Worm (Caenorhabditis elegans) whole organism, early embryonic: ENCODE data around the gene F13E9.16.

Experiments
- B0310.2 ChIP-seq: sonication (generic microtip); optimal IDR thresholded peaks from 2 replicates; lab custom pipeline; 2016; ENCODE audit warnings: mild to moderate bottlenecking, missing genetic modification characterization, missing compliant biosample characterization
- F13C5.2 ChIP-seq: sonication (generic microtip); optimal IDR thresholded peaks from 2 replicates; lab custom pipeline; 2017; ENCODE audit warnings: mild to moderate bottlenecking, missing genetic modification characterization, inconsistent platforms, missing compliant biosample characterization
- aly-1 ChIP-seq: sonication (generic microtip); optimal IDR thresholded peaks from 2 replicates; lab custom pipeline; 2016; ENCODE audit warnings: missing genetic modification characterization, missing compliant biosample characterization
- ama-1 ChIP-seq: fragments of 150-350 bp; optimal IDR thresholded peaks from 2 replicates; lab custom pipeline; 2014
- ceh-13 ChIP-seq: fragments of 200-800 bp; sonication (Bioruptor generic); optimal IDR thresholded peaks from 2 replicates; lab custom pipeline; 2018; ENCODE audit warnings: mild to moderate bottlenecking, missing genetic modification characterization, missing compliant biosample characterization
- ceh-36 ChIP-seq: sonication (generic microtip); optimal IDR thresholded peaks from 2 replicates; lab custom pipeline; 2016; ENCODE audit warnings: missing genetic modification characterization, inconsistent platforms, missing compliant biosample characterization
- ets-7 ChIP-seq: sonication (generic microtip); optimal IDR thresholded peaks from 2 replicates; lab custom pipeline; 2016; ENCODE audit warnings: missing genotype, missing genetic modification characterization, missing compliant biosample characterization
- flt-1 ChIP-seq: fragments of 200-800 bp; sonication (Bioruptor generic); IDR thresholded peaks from 2 replicates; pipeline ENCODE4 v1.3.6; 2022; ENCODE audit warnings: missing genetic modification characterization, missing compliant biosample characterization
- hmbx-1 ChIP-seq: sonication (generic microtip); optimal IDR thresholded peaks from 2 replicates; lab custom pipeline; 2016; ENCODE audit warnings: mild to moderate bottlenecking, missing genetic modification characterization, missing compliant biosample characterization
- hmg-4 ChIP-seq: fragments of 200-800 bp; sonication (Bioruptor generic); optimal IDR thresholded peaks from 2 replicates; lab custom pipeline; 2018; ENCODE audit warnings: mild to moderate bottlenecking, missing genetic modification characterization, missing compliant biosample characterization
- hnd-1 ChIP-seq: sonication (generic microtip); optimal IDR thresholded peaks from 2 replicates; lab custom pipeline; 2016; ENCODE audit warnings: missing genetic modification characterization, missing compliant biosample characterization
- pes-1 ChIP-seq: fragments of 200-800 bp; sonication (Bioruptor generic); IDR thresholded peaks from 2 replicates; pipeline ENCODE4 v1.3.6; 2022; ENCODE audit warnings: missing genetic modification reagents, missing genetic modification characterization, missing compliant biosample characterization
- scrt-1 ChIP-seq: fragments of 200-800 bp; sonication (Bioruptor generic); IDR thresholded peaks from 2 replicates; pipeline ENCODE4 v1.3.6; 2022; ENCODE audit warnings: missing genetic modification characterization, missing compliant biosample characterization
- sea-1 ChIP-seq: fragments of 200-800 bp; sonication (Bioruptor generic); conservative IDR thresholded peaks from 2 replicates; pipeline ENCODE4 v1.3.6; 2022; ENCODE audit warnings: missing genetic modification characterization, missing compliant biosample characterization
- tbx-11 ChIP-seq: fragments of 200-800 bp; sonication (Bioruptor generic); IDR thresholded peaks from 2 replicates; pipeline ENCODE4 v1.3.6; 2022; ENCODE audit warnings: missing genetic modification characterization, missing compliant biosample characterization
- tbx-37 ChIP-seq: fragments of 200-800 bp; sonication (Bioruptor generic); conservative IDR thresholded peaks from 2 replicates; pipeline ENCODE4 v1.3.6; 2022; ENCODE audit warnings: missing genetic modification reagents, missing genetic modification characterization, missing compliant biosample characterization
- tra-4 ChIP-seq: sonication (generic microtip); optimal IDR thresholded peaks from 2 replicates; lab custom pipeline; 2017; ENCODE audit warnings: missing genetic modification characterization, missing compliant biosample characterization

The F13E9.16 gene

ce11 chrIV:10902476-10902875 lies 15.3 kb upstream of the F13E9.16 start:
- TF ChIP-seq ets-7 (tag; lab: Kevin White, UChicago) (no peak), tbx-37 (GFP tag; lab: Robert Waterston, UW) (no peak), ceh-13 (GFP tag; lab: Kevin White, UChicago) (no peak), pes-1 (no peak), hmg-4 (GFP tag; lab: Kevin White, UChicago) (no peak), sea-1 (GFP tag; lab: Robert Waterston, UW) (no peak), ceh-36 (tag; lab: Kevin White, UChicago) (no peak), B0310.2 (tag; lab: Kevin White, UChicago) (no peak), scrt-1 (no peak), hmbx-1 (tag; lab: Kevin White, UChicago) (no peak), F13C5.2 (no peak), ama-1 (lab: Kevin White, UChicago) (no peak)

- TF ChIP-seq sea-1 (GFP tag; lab: Robert Waterston, UW) = no peak
- TF ChIP-seq flt-1 (GFP tag; lab: Robert Waterston, UW) = no peak
Measured at ce11 chrIV:10900083-10900482, 12.9 kb upstream of the F13E9.16 start, which contains the start of gene srlf-30. srlf-30 (plus strand) TSS chrIV:10900383.

- no peak for TF ChIP-seq tbx-37 (GFP tag; lab: Robert Waterston, UW)
- TF ChIP-seq aly-1 = no peak
- TF ChIP-seq hmbx-1 (tag; lab: Kevin White, UChicago) = no peak
- TF ChIP-seq hnd-1 (tag; lab: Kevin White, UChicago) = no peak
- TF ChIP-seq F13C5.2 = no peak
- TF ChIP-seq tbx-11 (GFP tag; lab: Robert Waterston, UW) = no peak
- TF ChIP-seq pes-1 = no peak
- no peak for TF ChIP-seq ceh-13 (GFP tag; lab: Kevin White, UChicago)
- no peak for TF ChIP-seq scrt-1
- no peak for TF ChIP-seq sea-1 (GFP tag; lab: Robert Waterston, UW)
- TF ChIP-seq hmg-4 (GFP tag; lab: Kevin White, UChicago) = no peak
- TF ChIP-seq flt-1 (GFP tag; lab: Robert Waterston, UW) = no peak
- TF ChIP-seq ama-1 (lab: Kevin White, UChicago) = no peak
- TF ChIP-seq B0310.2 (tag; lab: Kevin White, UChicago) = no peak
- TF ChIP-seq ceh-36 (tag; lab: Kevin White, UChicago) = no peak
Measured at ce11 chrIV:10899091-10899490, 11.9 kb upstream of the F13E9.16 start, which contains the start of the genes F13E9.9 and F13E9.19. F13E9.9 (minus strand) TSS chrIV:10899191. F13E9.19 (plus strand) TSS chrIV:10899406.

ce11 chrIV:10898160-10898559 lies 11.0 kb upstream of the F13E9.16 start:
- TF ChIP-seq flt-1 (GFP tag; lab: Robert Waterston, UW) (no peak), ama-1 (lab: Kevin White, UChicago) (no peak), aly-1 (no peak), hmg-4 (GFP tag; lab: Kevin White, UChicago) (no peak), tra-4 (tag; lab: Kevin White, UChicago) (no peak), hmbx-1 (tag; lab: Kevin White, UChicago) (no peak), F13C5.2 (no peak), hnd-1 (tag; lab: Kevin White, UChicago) (no peak), ceh-13 (GFP tag; lab: Kevin White, UChicago) (no peak), ets-7 (tag; lab: Kevin White, UChicago) (no peak), B0310.2 (tag; lab: Kevin White, UChicago) (no peak), scrt-1 (no peak), tbx-11 (GFP tag; lab: Robert Waterston, UW) (no peak), pes-1 (no peak), ceh-36 (tag; lab: Kevin White, UChicago) (no peak), sea-1 (GFP tag; lab: Robert Waterston, UW) (no peak), tbx-37 (GFP tag; lab: Robert Waterston, UW) (no peak)

- TF ChIP-seq tra-4 (tag; lab: Kevin White, UChicago) = no peak
- TF ChIP-seq hmg-4 (GFP tag; lab: Kevin White, UChicago) = no peak
- no peak for TF ChIP-seq ceh-36 (tag; lab: Kevin White, UChicago)
- TF ChIP-seq ceh-13 (GFP tag; lab: Kevin White, UChicago) = no peak
- no peak for TF ChIP-seq ets-7 (tag; lab: Kevin White, UChicago)
- TF ChIP-seq hmbx-1 (tag; lab: Kevin White, UChicago) = no peak
- TF ChIP-seq sea-1 (GFP tag; lab: Robert Waterston, UW) = no peak
- TF ChIP-seq hnd-1 (tag; lab: Kevin White, UChicago) = no peak
- no peak for TF ChIP-seq F13C5.2
Measured at ce11 chrIV:10896512-10896911, 9.3 kb upstream of the F13E9.16 start, which contains the start of gene srlf-13. srlf-13 (minus strand) TSS chrIV:10896612.

ce11 chrIV:10894255-10894654 lies 7.1 kb upstream of the F13E9.16 start, which contains the start of gene srlf-14:
srlf-14 (minus strand) TSS chrIV:10894355.
- no peak for TF ChIP-seq F13C5.2
- no peak for TF ChIP-seq hnd-1 (tag; lab: Kevin White, UChicago)
- TF ChIP-seq ceh-13 (GFP tag; lab: Kevin White, UChicago) = no peak
- TF ChIP-seq ets-7 (tag; lab: Kevin White, UChicago) = no peak
- TF ChIP-seq pes-1 = no peak
- TF ChIP-seq B0310.2 (tag; lab: Kevin White, UChicago) = no peak
- TF ChIP-seq tra-4 (tag; lab: Kevin White, UChicago) = no peak
- no peak for TF ChIP-seq aly-1
- no peak for TF ChIP-seq sea-1 (GFP tag; lab: Robert Waterston, UW)
- TF ChIP-seq flt-1 (GFP tag; lab: Robert Waterston, UW) = no peak
- no peak for TF ChIP-seq tbx-37 (GFP tag; lab: Robert Waterston, UW)
- TF ChIP-seq scrt-1 = no peak
- TF ChIP-seq ama-1 (lab: Kevin White, UChicago) = no peak
- no peak for TF ChIP-seq tbx-11 (GFP tag; lab: Robert Waterston, UW)
- no peak for TF ChIP-seq ceh-36 (tag; lab: Kevin White, UChicago)
- TF ChIP-seq hmg-4 (GFP tag; lab: Kevin White, UChicago) = no peak

- TF ChIP-seq ceh-13 (GFP tag; lab: Kevin White, UChicago) (no peak), ets-7 (tag; lab: Kevin White, UChicago) (no peak), aly-1 (no peak), F13C5.2 (no peak), ceh-36 (tag; lab: Kevin White, UChicago) (no peak), pes-1 (no peak), hnd-1 (tag; lab: Kevin White, UChicago) (no peak), tbx-11 (GFP tag; lab: Robert Waterston, UW) (no peak), flt-1 (GFP tag; lab: Robert Waterston, UW) (no peak), hmbx-1 (tag; lab: Kevin White, UChicago) (no peak), hmg-4 (GFP tag; lab: Kevin White, UChicago) (no peak), ama-1 (lab: Kevin White, UChicago) (no peak), sea-1 (GFP tag; lab: Robert Waterston, UW) (no peak), tbx-37 (GFP tag; lab: Robert Waterston, UW) (no peak), B0310.2 (tag; lab: Kevin White, UChicago) (no peak), scrt-1 (no peak), tra-4 (tag; lab: Kevin White, UChicago) (no peak)
Measured at ce11 chrIV:10891993-10892392, 4.8 kb upstream of the F13E9.16 start, which contains the start of gene srlf-12. srlf-12 (minus strand) TSS chrIV:10892093.
